Fruit fly (Drosophila melanogaster): Measurements from ENCODE around the gene ems.

Gene ems

dm6 chr3R:13914760-13915417 is 13.2 kb downstream of the ems start (continued):
- TF ChIP-seq jing (GFP tag; optimal IDR thresholded peaks at IDR 0.05) = peak; percentile 38
- peak; percentile 68 for TF ChIP-seq CG15601 (tag; optimal IDR thresholded peaks at IDR 0.05)
- no peak for TF ChIP-seq zen2 (GFP tag; IDR thresholded peaks at IDR 0.05; ENCODE audit: partially characterized antibody)
- peak; percentile 40 for TF ChIP-seq cato (GFP tag; optimal IDR thresholded peaks at IDR 0.05; ENCODE audit: borderline replicate concordance)
- TF ChIP-seq org-1 (GFP tag; optimal IDR thresholded peaks at IDR 0.05) = peak; percentile 64
- TF ChIP-seq CG6689 (GFP tag; IDR thresholded peaks at IDR 0.05) = peak; percentile 83
- TF ChIP-seq HLH3B (GFP tag; IDR thresholded peaks at IDR 0.05) = peak; percentile 87
- TF ChIP-seq bab2 (GFP tag; optimal IDR thresholded peaks at IDR 0.05) = peak; percentile 76
- TF ChIP-seq CG31365 (tag; optimal IDR thresholded peaks at IDR 0.05) = peak; percentile 39
- TF ChIP-seq CG4820 (GFP tag; optimal IDR thresholded peaks at IDR 0.05) = peak; percentile 76
- no peak for TF ChIP-seq knrl (GFP tag; IDR thresholded peaks at IDR 0.05; ENCODE audit: partially characterized antibody)
- TF ChIP-seq stc (GFP tag; IDR thresholded peaks at IDR 0.05) = peak; percentile 79
- TF ChIP-seq Lim3 (GFP tag; IDR thresholded peaks at IDR 0.05) = no peak
- TF ChIP-seq sr (GFP tag; IDR thresholded peaks at IDR 0.05) = peak; percentile 65; the same call in 2 of the 3 replicates
- peak; percentile 70 for TF ChIP-seq CG9609 (GFP tag; optimal IDR thresholded peaks at IDR 0.05)
- TF ChIP-seq CG3065 (GFP tag; optimal IDR thresholded peaks at IDR 0.05) = peak; percentile 23
- peak; percentile 34 for TF ChIP-seq Nf-YB (GFP tag; optimal IDR thresholded peaks at IDR 0.05)
- peak; percentile 50 for TF ChIP-seq CG1529 (GFP tag; optimal IDR thresholded peaks at IDR 0.05)
- TF ChIP-seq CG13775 (GFP tag; optimal IDR thresholded peaks at IDR 0.05) = peak; percentile 51
- peak; percentile 66 to 83 for TF ChIP-seq Pdp1 (GFP tag; optimal IDR thresholded peaks at IDR 0.05)
- TF ChIP-seq grau (tag; optimal IDR thresholded peaks at IDR 0.05) = peak; percentile 74
- no peak for TF ChIP-seq prd (optimal IDR thresholded peaks at IDR 0.05)
- TF ChIP-seq prd (GFP tag; IDR thresholded peaks at IDR 0.05) = peak; percentile 86
- peak; percentile 84 for TF ChIP-seq Sox102F (GFP tag; optimal IDR thresholded peaks at IDR 0.05)
- TF ChIP-seq zf30C (GFP tag; optimal IDR thresholded peaks at IDR 0.05) = no peak
- TF ChIP-seq Ravus (GFP tag; IDR thresholded peaks at IDR 0.05) = no peak; the same call in 1 of the 2 replicates
- TF ChIP-seq trh (GFP tag; optimal IDR thresholded peaks at IDR 0.05) = peak; percentile 33
- peak; percentile 62 for TF ChIP-seq Atf3 (GFP tag; optimal IDR thresholded peaks at IDR 0.05)
- TF ChIP-seq ewg (GFP tag; optimal IDR thresholded peaks at IDR 0.05) = peak; percentile 52
- TF ChIP-seq CG5245 (GFP tag; optimal IDR thresholded peaks at IDR 0.05) = peak; percentile 62
- no peak for TF ChIP-seq Hey (tag; optimal IDR thresholded peaks at IDR 0.05)
- TF ChIP-seq CG17829 (tag; optimal IDR thresholded peaks at IDR 0.05) = peak; percentile 81
- peak; percentile 22 for TF ChIP-seq slou (GFP tag; optimal IDR thresholded peaks at IDR 0.05)
- TF ChIP-seq D19B (GFP tag; optimal IDR thresholded peaks at IDR 0.05) = peak; percentile 48
- peak; percentile 60 for TF ChIP-seq Vsx1 (GFP tag; optimal IDR thresholded peaks at IDR 0.05)
- no peak for TF ChIP-seq dati (GFP tag; IDR thresholded peaks at IDR 0.05)
- peak; percentile 79 for TF ChIP-seq row (GFP tag; IDR thresholded peaks at IDR 0.05)
- peak; percentile 56 for TF ChIP-seq slp2 (GFP tag; optimal IDR thresholded peaks at IDR 0.05)
- no peak for TF ChIP-seq CG1832 (GFP tag; optimal IDR thresholded peaks at IDR 0.05)
- TF ChIP-seq CG1792 (GFP tag; optimal IDR thresholded peaks at IDR 0.05) = peak; percentile 65
- peak; percentile 73 for TF ChIP-seq NFAT (GFP tag; IDR thresholded peaks at IDR 0.05)
- TF ChIP-seq CG13287 (GFP tag; IDR thresholded peaks at IDR 0.05; ENCODE audit: partially characterized antibody) = no peak
- no peak for TF ChIP-seq aop (GFP tag; IDR thresholded peaks at IDR 0.05)
- peak; percentile 19 for TF ChIP-seq CG18011 (GFP tag; optimal IDR thresholded peaks at IDR 0.05)
- peak; percentile 52 for TF ChIP-seq Six4 (GFP tag; optimal IDR thresholded peaks at IDR 0.05)
- TF ChIP-seq tgo (GFP tag; IDR thresholded peaks at IDR 0.05) = peak; percentile 79
- peak; percentile 24 for TF ChIP-seq CG6654 (GFP tag; optimal IDR thresholded peaks at IDR 0.05)
- TF ChIP-seq Fer1 (GFP tag; optimal IDR thresholded peaks at IDR 0.05) = no peak
- TF ChIP-seq fu2 (GFP tag; optimal IDR thresholded peaks at IDR 0.05) = peak; percentile 47
- TF ChIP-seq peb (GFP tag; IDR thresholded peaks at IDR 0.05) = peak; percentile 68

Data from whole organism, embryonic.